Fruit fly (Drosophila melanogaster) whole organism, embryonic: ENCODE measurements around the gene ebi.

Source experiments
- Aef1 ChIP-seq: fragments of 200-800 bp; sonication (Bioruptor generic); IDR thresholded peaks from 3 replicates; pipeline ENCODE4 v1.3.6; 2022; ENCODE audit warnings: missing biosample characterization, missing genetic modification characterization
- Asciz ChIP-seq: fragments of 200-800 bp; sonication (Bioruptor generic); optimal IDR thresholded peaks from 2 replicates; lab custom pipeline; 2017; ENCODE audit warnings: missing biosample characterization, mild to moderate bottlenecking, missing genetic modification characterization, missing genetic modification reagents
- Bteb2 ChIP-seq: fragments of 200-800 bp; sonication (Bioruptor generic); optimal IDR thresholded peaks from 2 replicates; lab custom pipeline; 2016; ENCODE audit warnings: missing biosample characterization, missing genetic modification characterization
- CG11696 ChIP-seq: fragments of 200-800 bp; sonication (Bioruptor generic); IDR thresholded peaks from 2 replicates; pipeline ENCODE4 v1.3.6; 2022; ENCODE audit warnings: missing biosample characterization, missing genetic modification characterization
- CG12236 ChIP-seq: fragments of 200-800 bp; sonication (Bioruptor generic); optimal IDR thresholded peaks from 2 replicates; lab custom pipeline; 2016; ENCODE audit warnings: missing biosample characterization, missing genetic modification characterization
- CG12659 ChIP-seq: fragments of 200-800 bp; sonication (Bioruptor generic); optimal IDR thresholded peaks from 3 replicates; lab custom pipeline; 2017; ENCODE audit warnings: mild to moderate bottlenecking, missing biosample characterization, missing genetic modification reagents, missing genetic modification characterization
- CG13296 ChIP-seq: fragments of 200-800 bp; sonication (Bioruptor generic); optimal IDR thresholded peaks from 3 replicates; lab custom pipeline; 2018; ENCODE audit warnings: missing biosample characterization, mild to moderate bottlenecking, missing genetic modification characterization
- CG13775 ChIP-seq: fragments of 200-800 bp; sonication (Bioruptor generic); optimal IDR thresholded peaks from 3 replicates; lab custom pipeline; 2017; ENCODE audit warnings: missing biosample characterization, mild to moderate bottlenecking, missing genetic modification characterization
- CG14965 ChIP-seq: fragments of 200-800 bp; sonication (Bioruptor generic); optimal IDR thresholded peaks from 2 replicates; lab custom pipeline; 2016; ENCODE audit warnings: missing biosample characterization, missing genetic modification characterization, borderline replicate concordance
- CG1529 ChIP-seq: fragments of 200-800 bp; sonication (Bioruptor generic); optimal IDR thresholded peaks from 3 replicates; lab custom pipeline; 2018; ENCODE audit warnings: missing biosample characterization, missing genetic modification characterization
- CG2712 ChIP-seq: fragments of 200-800 bp; optimal IDR thresholded peaks from 3 replicates; lab custom pipeline; 2019; ENCODE audit warnings: missing biosample characterization, mild to moderate bottlenecking, missing genetic modification characterization, moderate library complexity
- CG3065 ChIP-seq: fragments of 200-800 bp; sonication (Bioruptor generic); optimal IDR thresholded peaks from 2 replicates; lab custom pipeline; 2016; ENCODE audit warnings: missing biosample characterization, missing genetic modification characterization
- CG34376 ChIP-seq: fragments of 200-800 bp; sonication (Bioruptor generic); optimal IDR thresholded peaks from 2 replicates; lab custom pipeline; 2018; ENCODE audit warnings: missing biosample characterization, mild to moderate bottlenecking, missing genetic modification characterization
- CG7357 ChIP-seq: fragments of 200-800 bp; sonication (Bioruptor generic); IDR thresholded peaks from 3 replicates; pipeline ENCODE4 v1.3.6; 2022; ENCODE audit warnings: missing biosample characterization, missing genetic modification characterization
- CG9727 ChIP-seq: fragments of 200-800 bp; sonication (Bioruptor generic); optimal IDR thresholded peaks from 3 replicates; lab custom pipeline; 2017; ENCODE audit warnings: missing biosample characterization, mild to moderate bottlenecking, missing genetic modification characterization
- D19A ChIP-seq: fragments of 200-800 bp; optimal IDR thresholded peaks from 3 replicates; lab custom pipeline; 2019; ENCODE audit warnings: missing biosample characterization, mild to moderate bottlenecking, missing genetic modification characterization, moderate library complexity
- HLHmδ ChIP-seq: fragments of 200-800 bp; sonication (Bioruptor generic); optimal IDR thresholded peaks from 2 replicates; lab custom pipeline; 2018; ENCODE audit warnings: missing biosample characterization, mild to moderate bottlenecking, missing genetic modification characterization, moderate library complexity
- Hmr ChIP-seq: fragments of 200-800 bp; sonication (Bioruptor generic); optimal IDR thresholded peaks from 3 replicates; lab custom pipeline; 2017; ENCODE audit warnings: mild to moderate bottlenecking, missing biosample characterization, missing genetic modification reagents, missing genetic modification characterization
- Hr78 ChIP-seq, 2 experiments: fragments of 200-800 bp in 1 of 2; fragments of >200 bp in 1 of 2; sonication (Bioruptor generic) in 1 of 2; optimal IDR thresholded peaks; 2 replicates each; lab custom pipeline; 2017 to 2019; ENCODE audit warnings: missing biosample characterization in 2 of 2, missing genetic modification characterization in 2 of 2, mild to moderate bottlenecking in 1 of 2, moderate library complexity in 1 of 2
- Lpt ChIP-seq: fragments of >200 bp; optimal IDR thresholded peaks from 2 replicates; lab custom pipeline; 2018; ENCODE audit warnings: missing biosample characterization, missing genetic modification characterization
- MESR4 ChIP-seq: fragments of 200-800 bp; sonication (Bioruptor generic); optimal IDR thresholded peaks from 2 replicates; lab custom pipeline; 2018; ENCODE audit warnings: missing biosample characterization, mild to moderate bottlenecking, missing genetic modification characterization, moderate library complexity
- Meics ChIP-seq: fragments of 200-800 bp; sonication (Bioruptor generic); optimal IDR thresholded peaks from 2 replicates; lab custom pipeline; 2017; ENCODE audit warnings: missing biosample characterization, mild to moderate bottlenecking, missing genetic modification characterization
- NC2β ChIP-seq: fragments of 200-800 bp; sonication (Bioruptor generic); optimal IDR thresholded peaks from 2 replicates; lab custom pipeline; 2016; ENCODE audit warnings: missing biosample characterization, missing genetic modification characterization
- Optix ChIP-seq: fragments of 200-800 bp; sonication (Bioruptor generic); IDR thresholded peaks from 3 replicates; pipeline ENCODE4 v1.3.6; 2022; ENCODE audit warnings: missing biosample characterization, missing genetic modification characterization
- PHDP ChIP-seq: fragments of 200-800 bp; sonication (Bioruptor generic); optimal IDR thresholded peaks from 3 replicates; lab custom pipeline; 2018; ENCODE audit warnings: missing biosample characterization, mild to moderate bottlenecking, missing genetic modification characterization, moderate library complexity
- Ravus ChIP-seq: fragments of 200-800 bp; sonication (Bioruptor generic); IDR thresholded peaks from 2 replicates; pipeline ENCODE4 v1.3.6; 2022; ENCODE audit warnings: missing biosample characterization, missing genetic modification characterization
- TFAM ChIP-seq: fragments of 200-800 bp; sonication (Bioruptor generic); optimal IDR thresholded peaks from 2 replicates; lab custom pipeline; 2017; ENCODE audit warnings: missing biosample characterization, missing genetic modification characterization, inconsistent platforms
- Xrp1 ChIP-seq: fragments of 200-800 bp; sonication (Bioruptor generic); IDR thresholded peaks from 2 replicates; pipeline ENCODE4 v1.3.6; 2022; ENCODE audit warnings: missing biosample characterization, missing genetic modification characterization
- ase ChIP-seq: fragments of 200-800 bp; sonication (Bioruptor generic); IDR thresholded peaks from 3 replicates; pipeline ENCODE4 v1.3.6; 2022; ENCODE audit warnings: missing biosample characterization, missing genetic modification characterization
- br ChIP-seq: fragments of >200 bp; optimal IDR thresholded peaks from 2 replicates; lab custom pipeline; 2017
- ci ChIP-seq: fragments of 200-800 bp; sonication (Bioruptor generic); IDR thresholded peaks from 3 replicates; pipeline ENCODE4 v1.3.6; 2022; ENCODE audit warnings: missing biosample characterization, missing genetic modification characterization
- crol ChIP-seq: fragments of 200-800 bp; sonication (Bioruptor generic); IDR thresholded peaks from 2 replicates; pipeline ENCODE4 v1.3.6; 2022; ENCODE audit warnings: missing biosample characterization, missing genetic modification characterization
- exex ChIP-seq: fragments of 200-800 bp; sonication (Bioruptor generic); optimal IDR thresholded peaks from 4 replicates; lab custom pipeline; 2018; ENCODE audit warnings: missing biosample characterization, mild to moderate bottlenecking, missing genetic modification characterization, moderate library complexity
- fd102C ChIP-seq: fragments of 200-800 bp; sonication (Bioruptor generic); optimal IDR thresholded peaks from 2 replicates; lab custom pipeline; 2018; ENCODE audit warnings: missing biosample characterization, mild to moderate bottlenecking, missing genetic modification characterization, moderate library complexity
- gcm2 ChIP-seq: fragments of 200-800 bp; sonication (Bioruptor generic); optimal IDR thresholded peaks from 2 replicates; lab custom pipeline; 2016; ENCODE audit warnings: missing biosample characterization, missing genetic modification characterization
- insv ChIP-seq, 2 experiments: fragments of 200-800 bp; sonication (Bioruptor generic); optimal IDR thresholded peaks; 3 replicates each; lab custom pipeline; 2016 to 2018; ENCODE audit warnings: missing biosample characterization in 2 of 2, missing genetic modification characterization in 2 of 2
- kay ChIP-seq: fragments of 200-800 bp; sonication (Bioruptor generic); optimal IDR thresholded peaks from 2 replicates; lab custom pipeline; 2016; ENCODE audit warnings: missing biosample characterization, missing genetic modification characterization
- ken ChIP-seq: fragments of 200-800 bp; sonication (Bioruptor generic); IDR thresholded peaks from 3 replicates; pipeline ENCODE4 v1.3.6; 2022; ENCODE audit warnings: missing biosample characterization, missing genetic modification characterization
- lmd ChIP-seq: fragments of 200-800 bp; sonication (Bioruptor generic); IDR thresholded peaks from 2 replicates; pipeline ENCODE4 v1.3.6; 2022; ENCODE audit warnings: missing biosample characterization, missing genetic modification characterization
- nerfin-2 ChIP-seq: fragments of 200-800 bp; sonication (Bioruptor generic); IDR thresholded peaks from 2 replicates; pipeline ENCODE4 v1.3.6; 2022; ENCODE audit warnings: missing biosample characterization, missing genetic modification characterization; ENCODE audit not compliant: partially characterized antibody
- oc ChIP-seq: fragments of 200-800 bp; sonication (Bioruptor generic); optimal IDR thresholded peaks from 2 replicates; lab custom pipeline; 2018; ENCODE audit warnings: missing biosample characterization, mild to moderate bottlenecking, missing genetic modification characterization, moderate library complexity
- p53 ChIP-seq: fragments of 200-800 bp; sonication (Bioruptor generic); optimal IDR thresholded peaks from 2 replicates; lab custom pipeline; 2016; ENCODE audit warnings: missing biosample characterization, missing genetic modification characterization
- psq ChIP-seq: fragments of 200-800 bp; sonication (Bioruptor generic); optimal IDR thresholded peaks from 2 replicates; lab custom pipeline; 2017; ENCODE audit warnings: missing biosample characterization, missing genetic modification characterization
- row ChIP-seq: fragments of 200-800 bp; sonication (Bioruptor generic); IDR thresholded peaks from 3 replicates; pipeline ENCODE4 v1.3.6; 2022; ENCODE audit warnings: missing biosample characterization, missing genetic modification characterization
- seq ChIP-seq: fragments of 200-800 bp; sonication (Bioruptor generic); IDR thresholded peaks from 2 replicates; pipeline ENCODE4 v1.3.6; 2022; ENCODE audit warnings: missing biosample characterization, missing genetic modification characterization
- sim ChIP-seq: fragments of 200-800 bp; sonication (Bioruptor generic); IDR thresholded peaks from 2 replicates; pipeline ENCODE4 v1.3.6; 2022; ENCODE audit warnings: missing biosample characterization, missing genetic modification characterization
- slp2 ChIP-seq: fragments of 200-800 bp; sonication (Bioruptor generic); optimal IDR thresholded peaks from 2 replicates; lab custom pipeline; 2016; ENCODE audit warnings: missing biosample characterization, missing genetic modification characterization
- tgo ChIP-seq: fragments of 200-800 bp; sonication (Bioruptor generic); IDR thresholded peaks from 3 replicates; pipeline ENCODE4 v1.3.6; 2022; ENCODE audit warnings: missing biosample characterization, missing genetic modification characterization
- tin ChIP-seq: fragments of 200-800 bp; sonication (Bioruptor generic); optimal IDR thresholded peaks from 3 replicates; lab custom pipeline; 2016; ENCODE audit warnings: missing biosample characterization, missing genetic modification characterization
- tll ChIP-seq, 2 experiments: fragments of 200-800 bp in 1 of 2; fragments of >200 bp in 1 of 2; sonication (Bioruptor generic) in 1 of 2; optimal IDR thresholded peaks; 2 replicates each; lab custom pipeline; 2017 to 2019; ENCODE audit warnings: missing biosample characterization in 2 of 2, missing genetic modification characterization in 2 of 2, mild to moderate bottlenecking in 1 of 2, moderate library complexity in 1 of 2
- trem ChIP-seq: fragments of 200-800 bp; optimal IDR thresholded peaks from 3 replicates; lab custom pipeline; 2019; ENCODE audit warnings: missing biosample characterization, mild to moderate bottlenecking, missing genetic modification characterization, moderate library complexity
- wdn ChIP-seq: fragments of 200-800 bp; sonication (Bioruptor generic); IDR thresholded peaks from 2 replicates; pipeline ENCODE4 v1.3.6; 2022; ENCODE audit warnings: missing biosample characterization, missing genetic modification characterization
- yki ChIP-seq: fragments of >200 bp; optimal IDR thresholded peaks from 3 replicates; lab custom pipeline; 2018

Gene ebi

dm6 chr2L:412931-413330 lies 1.9 kb upstream of the ebi start (continued):
- TF ChIP-seq yki (no peak), tin (GFP tag; lab: Kevin White, UChicago) (no peak), HLHmδ (GFP tag; lab: Kevin White, UChicago) (no peak), Meics (GFP tag; lab: Kevin White, UChicago) (peak; percentile 27), CG2712 (peak; percentile 13), CG9727 (GFP tag; lab: Kevin White, UChicago) (peak; percentile 38), CG1529 (GFP tag; lab: Kevin White, UChicago) (no peak), MESR4 (GFP tag; lab: Kevin White, UChicago) (no peak), CG13775 (GFP tag; lab: Kevin White, UChicago) (peak; percentile 17), CG3065 (GFP tag; lab: Kevin White, UChicago) (no peak), CG14965 (GFP tag; lab: Kevin White, UChicago) (no peak), Xrp1 (peak; percentile 10; the same call in 1 of the 2 replicates), Asciz (GFP tag; lab: Kevin White, UChicago) (no peak), fd102C (GFP tag; lab: Kevin White, UChicago) (no peak), tgo (no peak), CG13296 (GFP tag; lab: Kevin White, UChicago) (peak; percentile 54), Ravus (GFP tag; lab: Robert Waterston, UW) (no peak), gcm2 (GFP tag; lab: Kevin White, UChicago) (no peak), CG12236 (GFP tag; lab: Kevin White, UChicago) (no peak), kay (GFP tag; lab: Kevin White, UChicago) (no peak), CG11696 (GFP tag; lab: Robert Waterston, UW) (no peak), p53 (GFP tag; lab: Kevin White, UChicago) (no peak), CG7357 (GFP tag; lab: Robert Waterston, UW) (no peak), insv (GFP tag; optimal IDR thresholded peaks at IDR 0.05; lab: Kevin White, UChicago) (no peak), Lpt (GFP tag; lab: Kevin White, UChicago) (no peak), trem (no peak), Aef1 (GFP tag; lab: Robert Waterston, UW) (no peak), ase (GFP tag; lab: Robert Waterston, UW) (no peak), ci (GFP tag; lab: Robert Waterston, UW) (no peak), PHDP (no peak), Hr78 (GFP tag; optimal IDR thresholded peaks at IDR 0.05; lab: Kevin White, UChicago) (no peak), sim (GFP tag; lab: Robert Waterston, UW) (no peak), oc (tag; lab: Kevin White, UChicago) (no peak), CG12659 (GFP tag; lab: Kevin White, UChicago) (no peak), tll (GFP tag; optimal IDR thresholded peaks at IDR 0.05; lab: Kevin White, UChicago) (no peak), row (GFP tag; lab: Robert Waterston, UW) (peak; percentile 66), Optix (GFP tag; lab: Robert Waterston, UW) (no peak), D19A (tag; lab: Kevin White, UChicago) (no peak), seq (GFP tag; lab: Robert Waterston, UW) (no peak), psq (no peak), lmd (GFP tag; lab: Robert Waterston, UW) (peak; percentile 38; the same call in 1 of the 2 replicates), Bteb2 (no peak), NC2β (no peak), TFAM (GFP tag; lab: Kevin White, UChicago) (no peak), Hmr (GFP tag; lab: Kevin White, UChicago) (no peak), ken (GFP tag; lab: Robert Waterston, UW) (no peak), br (no peak), CG34376 (GFP tag; lab: Kevin White, UChicago) (peak; percentile 5), wdn (no peak), nerfin-2 (no peak), slp2 (GFP tag; lab: Kevin White, UChicago) (no peak), crol (no peak), exex (peak; percentile 22)
